Worm (Caenorhabditis elegans): ENCODE data around the gene M03F8.5.
A peak's percentile ranks its signal among the peaks of the same experiment; 100 is the strongest.

M03F8.5 gene

ce11 chrV:5899940-5900339 is 36.7 kb downstream of the M03F8.5 start, which contains the start of gene srd-16:
srd-16 (minus strand) TSS chrV:5900040.
- no peak for TF ChIP-seq zag-1 (tag; optimal IDR thresholded peaks at IDR 0.05)
- no peak for TF ChIP-seq nhr-67 (tag; optimal IDR thresholded peaks at IDR 0.05)
- no peak for TF ChIP-seq nhr-12 (tag; optimal IDR thresholded peaks at IDR 0.05)
- no peak for TF ChIP-seq tbx-2 (tag; optimal IDR thresholded peaks at IDR 0.05)
- no peak for TF ChIP-seq nfya-1 (tag; optimal IDR thresholded peaks at IDR 0.05; ENCODE audit: insufficient read depth)
- no peak for TF ChIP-seq ama-1 (optimal IDR thresholded peaks at IDR 0.05)
- TF ChIP-seq elt-1 (tag; optimal IDR thresholded peaks at IDR 0.05): no peak

- TF ChIP-seq elt-1 (tag; optimal IDR thresholded peaks at IDR 0.05): no peak
- TF ChIP-seq daf-12 (tag; optimal IDR thresholded peaks at IDR 0.05): no peak
- TF ChIP-seq zag-1 (tag; optimal IDR thresholded peaks at IDR 0.05): no peak
- no peak for TF ChIP-seq unc-62 (GFP tag; optimal IDR thresholded peaks at IDR 0.05)
- no peak for TF ChIP-seq ZK546.5 (tag; optimal IDR thresholded peaks at IDR 0.05)
- no peak for TF ChIP-seq lsy-12 (tag; optimal IDR thresholded peaks at IDR 0.05)
- TF ChIP-seq fkh-2 (tag; optimal IDR thresholded peaks at IDR 0.05): no peak
- no peak for TF ChIP-seq elt-2 (tag; optimal IDR thresholded peaks at IDR 0.05)
- TF ChIP-seq ztf-4 (tag; optimal IDR thresholded peaks at IDR 0.05): no peak
- TF ChIP-seq mml-1 (tag; optimal IDR thresholded peaks at IDR 0.05): no peak
- no peak for TF ChIP-seq egl-27 (tag; optimal IDR thresholded peaks at IDR 0.05)
- no peak for TF ChIP-seq nhr-43 (tag; optimal IDR thresholded peaks at IDR 0.05; ENCODE audit: poor library complexity, severe bottlenecking)
- no peak for TF ChIP-seq nhr-237 (tag; optimal IDR thresholded peaks at IDR 0.05)
- no peak for TF ChIP-seq ceh-82 (tag; optimal IDR thresholded peaks at IDR 0.05)
- TF ChIP-seq elt-3 (tag; optimal IDR thresholded peaks at IDR 0.05): no peak
- TF ChIP-seq lin-15B (tag; optimal IDR thresholded peaks at IDR 0.05): no peak
- no peak for TF ChIP-seq aly-2 (tag; optimal IDR thresholded peaks at IDR 0.05)
Observed at ce11 chrV:5895021-5895420, 41.6 kb downstream of the M03F8.5 start, which contains the start of gene grd-9. grd-9 (plus strand) TSS chrV:5895321.

ce11 chrV:5893015-5893414 is 43.6 kb downstream of the M03F8.5 start, which contains the start of gene C04E6.7:
C04E6.7 (plus strand) TSS chrV:5893315.
- no peak for TF ChIP-seq ztf-4 (tag; optimal IDR thresholded peaks at IDR 0.05)
- no peak for TF ChIP-seq elt-2 (tag; optimal IDR thresholded peaks at IDR 0.05)
- TF ChIP-seq R02D3.7 (tag; optimal IDR thresholded peaks at IDR 0.05): no peak
- TF ChIP-seq sea-2 (GFP tag; optimal IDR thresholded peaks at IDR 0.05): no peak
- no peak for TF ChIP-seq snpc-4 (tag; optimal IDR thresholded peaks at IDR 0.05)
- TF ChIP-seq nhr-28 (tag; optimal IDR thresholded peaks at IDR 0.05): no peak

- no peak for TF ChIP-seq nhr-76 (tag; optimal IDR thresholded peaks at IDR 0.05)
- TF ChIP-seq ztf-11 (tag; optimal IDR thresholded peaks at IDR 0.05): no peak
- TF ChIP-seq nhr-28 (tag; optimal IDR thresholded peaks at IDR 0.05): no peak
- TF ChIP-seq hmg-11 (tag; optimal IDR thresholded peaks at IDR 0.05): no peak
- TF ChIP-seq R02D3.7 (tag; optimal IDR thresholded peaks at IDR 0.05): no peak
- TF ChIP-seq elt-2 (tag; optimal IDR thresholded peaks at IDR 0.05): no peak
- no peak for TF ChIP-seq ZK546.5 (tag; optimal IDR thresholded peaks at IDR 0.05)
- TF ChIP-seq pqm-1 (tag; optimal IDR thresholded peaks at IDR 0.05): no peak
- no peak for TF ChIP-seq ceh-9 (tag; optimal IDR thresholded peaks at IDR 0.05)
- no peak for TF ChIP-seq elt-3 (tag; optimal IDR thresholded peaks at IDR 0.05)
- no peak for TF ChIP-seq jun-1 (tag; optimal IDR thresholded peaks at IDR 0.05)
- TF ChIP-seq nhr-67 (tag; optimal IDR thresholded peaks at IDR 0.05): no peak
- TF ChIP-seq nfya-1 (tag; optimal IDR thresholded peaks at IDR 0.05; ENCODE audit: insufficient read depth): no peak
- no peak for TF ChIP-seq sea-2 (GFP tag; optimal IDR thresholded peaks at IDR 0.05)
- TF ChIP-seq mml-1 (tag; optimal IDR thresholded peaks at IDR 0.05): no peak
- TF ChIP-seq lin-15B (tag; optimal IDR thresholded peaks at IDR 0.05): no peak
- TF ChIP-seq unc-62 (GFP tag; optimal IDR thresholded peaks at IDR 0.05): no peak
- TF ChIP-seq nhr-12 (tag; optimal IDR thresholded peaks at IDR 0.05): no peak
- no peak for TF ChIP-seq tbx-2 (tag; optimal IDR thresholded peaks at IDR 0.05)
Observed at ce11 chrV:5891204-5891603, 45.4 kb downstream of the M03F8.5 start.

- TF ChIP-seq zag-1 (tag; optimal IDR thresholded peaks at IDR 0.05): no peak
- TF ChIP-seq lin-39 (tag; optimal IDR thresholded peaks at IDR 0.05): peak; percentile 79
- TF ChIP-seq eor-1 (tag; optimal IDR thresholded peaks at IDR 0.05): no peak
- no peak for TF ChIP-seq ZK546.5 (tag; optimal IDR thresholded peaks at IDR 0.05)
- no peak for TF ChIP-seq nhr-28 (tag; optimal IDR thresholded peaks at IDR 0.05)
- TF ChIP-seq mml-1 (tag; optimal IDR thresholded peaks at IDR 0.05): no peak
Observed at ce11 chrV:5888820-5889219, 47.8 kb downstream of the M03F8.5 start.

All from whole organism, L3 larva.